Worm (Caenorhabditis elegans): ENCODE results near the gene aman-2.
A peak's percentile ranks its signal among the peaks of the same experiment; 100 is the strongest.

Gene aman-2

ce11 chrV:11887988-11888499, 45.0 kb downstream of the aman-2 start, which contains the start of gene adh-1 (continued):
- TF ChIP-seq F16B12.6 (tag; optimal IDR thresholded peaks at IDR 0.05) (no peak), C16A3.4 (tag; optimal IDR thresholded peaks at IDR 0.05) (peak; percentile 76), pag-3 (tag; optimal IDR thresholded peaks at IDR 0.05; ENCODE audit: borderline replicate concordance, insufficient read depth) (peak; percentile 47), fkh-8 (tag; optimal IDR thresholded peaks at IDR 0.05) (no peak), hlh-17 (GFP tag; optimal IDR thresholded peaks at IDR 0.05; ENCODE audit: borderline replicate concordance) (no peak), nhr-28 (tag; optimal IDR thresholded peaks at IDR 0.05) (no peak), efl-1 (optimal IDR thresholded peaks at IDR 0.05) (peak; percentile 23 to 46), efl-1 (GFP tag; optimal IDR thresholded peaks at IDR 0.05 in 1 of 2) (peak in 1 of 2 experiments; percentile 95), lir-3 (tag; optimal IDR thresholded peaks at IDR 0.05; ENCODE audit: poor library complexity) (peak; percentile 70), ces-1 (GFP tag; optimal IDR thresholded peaks at IDR 0.05) (no peak), nhr-90 (tag; optimal IDR thresholded peaks at IDR 0.05; ENCODE audit: poor library complexity) (peak; percentile 75), fkh-10 (GFP tag; optimal IDR thresholded peaks at IDR 0.05) (no peak), blmp-1 (tag; optimal IDR thresholded peaks at IDR 0.05) (peak; percentile 89), snu-23 (GFP tag; optimal IDR thresholded peaks at IDR 0.05) (peak; percentile 82), nhr-237 (tag; optimal IDR thresholded peaks at IDR 0.05) (no peak), tbx-2 (tag; optimal IDR thresholded peaks at IDR 0.05) (peak; percentile 88), fkh-4 (tag; optimal IDR thresholded peaks at IDR 0.05; ENCODE audit: borderline replicate concordance) (no peak), ceh-82 (tag; optimal IDR thresholded peaks at IDR 0.05) (peak in 1 of 3 experiments; percentile 14), elt-2 (tag; optimal IDR thresholded peaks at IDR 0.05) (peak; percentile 75), fos-1 (tag; optimal IDR thresholded peaks at IDR 0.05) (no peak), ztf-11 (tag; optimal IDR thresholded peaks at IDR 0.05) (peak in 1 of 2 experiments; percentile 8), jun-1 (tag; optimal IDR thresholded peaks at IDR 0.05) (peak; percentile 70), unc-86 (tag; optimal IDR thresholded peaks at IDR 0.05) (no peak), ets-5 (GFP tag; IDR thresholded peaks at IDR 0.05) (no peak), sup-37 (GFP tag; optimal IDR thresholded peaks at IDR 0.05) (peak; percentile 90), elt-3 (tag; optimal IDR thresholded peaks at IDR 0.05) (peak in 3 of 6 experiments; percentile 18 to 99 (median 41)), dpl-1 (GFP tag; optimal IDR thresholded peaks at IDR 0.05) (peak; percentile 4 to 50 (median 8)), nhr-85 (tag) (peak; percentile 94), nhr-19 (GFP tag; conservative IDR thresholded peaks at IDR 0.05) (peak; percentile 99), nhr-76 (tag; optimal IDR thresholded peaks at IDR 0.05) (no peak), zip-4 (GFP tag; optimal IDR thresholded peaks at IDR 0.05) (no peak), tlp-1 (tag; optimal IDR thresholded peaks at IDR 0.05) (no peak), efl-3 (GFP tag; optimal IDR thresholded peaks at IDR 0.05) (no peak), nhr-84 (tag; optimal IDR thresholded peaks at IDR 0.05) (no peak), pqm-1 (tag; optimal IDR thresholded peaks at IDR 0.05) (no peak), pax-3 (tag; optimal IDR thresholded peaks at IDR 0.05) (peak; percentile 56), C34B4.2 (tag; optimal IDR thresholded peaks at IDR 0.05) (peak; percentile 42), hpl-2 (GFP tag; optimal IDR thresholded peaks at IDR 0.05) (no peak), nhr-12 (tag; optimal IDR thresholded peaks at IDR 0.05) (no peak), sox-4 (tag; optimal IDR thresholded peaks at IDR 0.05) (peak; percentile 57), nhr-20 (tag; optimal IDR thresholded peaks at IDR 0.05) (peak; percentile 97), mef-2 (tag; optimal IDR thresholded peaks at IDR 0.05) (no peak), skn-1 (tag; optimal IDR thresholded peaks at IDR 0.05) (peak; percentile 37), zag-1 (tag; optimal IDR thresholded peaks at IDR 0.05) (no peak), egl-27 (tag; optimal IDR thresholded peaks at IDR 0.05) (no peak), snpc-4 (tag; optimal IDR thresholded peaks at IDR 0.05) (peak; percentile 30), ceh-88 (GFP tag; IDR thresholded peaks at IDR 0.05) (no peak; the same call in none of the 2 replicates), nhr-77 (tag; optimal IDR thresholded peaks at IDR 0.05) (peak; percentile 51), unc-30 (tag; optimal IDR thresholded peaks at IDR 0.05) (no peak), mep-1 (tag; optimal IDR thresholded peaks at IDR 0.05) (peak; percentile 24), nhr-47 (tag; optimal IDR thresholded peaks at IDR 0.05) (peak; percentile 77), lin-35 (GFP tag; optimal IDR thresholded peaks at IDR 0.05) (peak; percentile 37 to 68), vab-15 (tag; optimal IDR thresholded peaks at IDR 0.05) (no peak)

Measured in whole organism, L1 larva.